Worm (Caenorhabditis elegans): Measurements from ENCODE around the gene rbc-2.

DNA sequence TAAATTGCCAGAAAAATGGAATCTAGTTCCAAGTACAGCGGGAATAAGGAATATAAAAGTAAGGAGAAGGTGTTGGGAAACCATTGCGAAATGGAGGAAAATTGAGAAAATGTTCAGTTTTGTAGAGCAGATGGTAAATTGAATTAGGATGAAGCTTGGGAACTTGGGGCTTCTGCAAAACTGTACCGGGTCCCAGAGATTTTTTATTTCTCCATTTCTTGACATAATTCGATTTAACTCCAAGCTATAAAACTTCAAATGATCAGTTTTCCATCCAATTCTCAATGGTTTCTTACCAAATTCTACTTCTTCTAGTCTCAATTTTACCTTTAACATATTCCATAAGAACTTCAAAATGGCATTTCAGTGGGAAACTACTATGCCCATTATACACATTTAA is 60.3 kb downstream of the rbc-2 start, which contains the start of the genes E02H9.9 and E02H9.1:
- no peak for TF ChIP-seq ama-1 (optimal IDR thresholded peaks at IDR 0.05)
- TF ChIP-seq ceh-13 (GFP tag; optimal IDR thresholded peaks at IDR 0.05), result no peak
- TF ChIP-seq B0310.2 (tag; optimal IDR thresholded peaks at IDR 0.05), result no peak
- no peak for TF ChIP-seq scrt-1 (GFP tag; IDR thresholded peaks at IDR 0.05)
- TF ChIP-seq hnd-1 (tag; optimal IDR thresholded peaks at IDR 0.05), result no peak
- no peak for TF ChIP-seq F13C5.2 (tag; optimal IDR thresholded peaks at IDR 0.05)

All from whole organism, early embryonic.